Worm (Caenorhabditis elegans): Measurements from ENCODE around the gene ZK688.1.

Gene ZK688.1

DNA sequence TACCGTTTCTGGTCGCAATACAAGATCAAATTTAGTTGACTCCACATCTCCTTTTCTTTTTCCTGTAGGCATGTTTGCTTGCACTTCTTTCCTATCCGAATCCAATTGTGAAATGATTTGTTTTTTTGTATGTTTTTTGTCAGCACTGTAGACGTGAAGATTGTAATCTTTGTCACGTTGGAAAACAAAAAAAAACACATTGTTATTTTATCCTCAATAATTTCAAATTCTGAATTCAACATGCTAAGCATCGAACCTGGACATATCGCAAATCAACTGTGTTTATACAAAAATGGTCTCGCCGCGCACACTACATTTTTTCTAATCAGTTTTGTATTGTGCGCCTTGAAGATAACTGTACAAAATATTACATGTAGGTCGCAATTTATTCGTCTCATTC is 4.1 kb downstream of the ZK688.1 start, which contains the start of gene ZK688.12:
ZK688.12 (minus strand) TSS at position 101 of the 400 bp plus-strand sequence.
- no peak for TF ChIP-seq nhr-237 (tag; optimal IDR thresholded peaks at IDR 0.05)
- TF ChIP-seq nhr-25 (tag; optimal IDR thresholded peaks at IDR 0.05) = no peak
- no peak for TF ChIP-seq nhr-6 (tag; optimal IDR thresholded peaks at IDR 0.05)
- TF ChIP-seq unc-62 (GFP tag; optimal IDR thresholded peaks at IDR 0.05) = no peak
- TF ChIP-seq blmp-1 (tag; optimal IDR thresholded peaks at IDR 0.05; ENCODE audit: insufficient read depth) = no peak
- no peak for TF ChIP-seq peb-1 (tag; optimal IDR thresholded peaks at IDR 0.05)
- TF ChIP-seq aly-2 (tag; optimal IDR thresholded peaks at IDR 0.05) = no peak
- no peak for TF ChIP-seq snpc-4 (tag; optimal IDR thresholded peaks at IDR 0.05)
- TF ChIP-seq dmd-4 (tag; optimal IDR thresholded peaks at IDR 0.05) = no peak
- no peak for TF ChIP-seq nhr-77 (tag; optimal IDR thresholded peaks at IDR 0.05)
- TF ChIP-seq fos-1 (tag; optimal IDR thresholded peaks at IDR 0.05) = no peak
- TF ChIP-seq mdl-1 (tag; optimal IDR thresholded peaks at IDR 0.05) = no peak
- no peak for TF ChIP-seq lsy-2 (tag; optimal IDR thresholded peaks at IDR 0.05)
- TF ChIP-seq unc-55 (GFP tag; optimal IDR thresholded peaks at IDR 0.05) = no peak
- no peak for TF ChIP-seq F13H6.1 (tag; optimal IDR thresholded peaks at IDR 0.05)
- no peak for TF ChIP-seq gmeb-1 (tag; optimal IDR thresholded peaks at IDR 0.05)
- no peak for TF ChIP-seq lin-13 (GFP tag; optimal IDR thresholded peaks at IDR 0.05)
- no peak for TF ChIP-seq zag-1 (tag; optimal IDR thresholded peaks at IDR 0.05)
- TF ChIP-seq nhr-129 (tag; optimal IDR thresholded peaks at IDR 0.05) = no peak

DNA sequence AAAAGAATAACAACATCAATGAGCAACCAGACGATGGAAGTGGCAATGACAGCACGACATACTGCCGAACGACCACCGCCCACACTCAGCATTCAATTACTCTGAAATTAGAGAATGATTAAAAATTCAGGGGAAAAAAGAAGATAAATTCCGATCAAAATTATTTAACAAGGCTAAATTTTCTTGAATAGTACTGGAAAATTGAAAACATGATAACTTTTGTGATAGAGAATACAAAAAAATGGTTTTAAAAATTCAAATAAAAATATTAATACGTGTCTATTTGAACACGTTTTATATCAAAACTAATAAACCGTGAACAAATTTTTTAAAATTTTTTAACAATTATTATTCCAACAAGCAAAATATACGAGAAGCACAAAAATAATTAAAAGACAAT is 8.3 kb downstream of the ZK688.1 start, which contains the start of gene gly-3:
gly-3 (minus strand) TSS at position 101 of the 400 bp plus-strand sequence.
- TF ChIP-seq lin-39 (tag; optimal IDR thresholded peaks at IDR 0.05) (no peak), gmeb-1 (tag; optimal IDR thresholded peaks at IDR 0.05) (no peak), nhr-25 (tag; optimal IDR thresholded peaks at IDR 0.05) (no peak), egl-27 (tag; optimal IDR thresholded peaks at IDR 0.05) (no peak), blmp-1 (tag; optimal IDR thresholded peaks at IDR 0.05; ENCODE audit: insufficient read depth) (no peak)

DNA sequence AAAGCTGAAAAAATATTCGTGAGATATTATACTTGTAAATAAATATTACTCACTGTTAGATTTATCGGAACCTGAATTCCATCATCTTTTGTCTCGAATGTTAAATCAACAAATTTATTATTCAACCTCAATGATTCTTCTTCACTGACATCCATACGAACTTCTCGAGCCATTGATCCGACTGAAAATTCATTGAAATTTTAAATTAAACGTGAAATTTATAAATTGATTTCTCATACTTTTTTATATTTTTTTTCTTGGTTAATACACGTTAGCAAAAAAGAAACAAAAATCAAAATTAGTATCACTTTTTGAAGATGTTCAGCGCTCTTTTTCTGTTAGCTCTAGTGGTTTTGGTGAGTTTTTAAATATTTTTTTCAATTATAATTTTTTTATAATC is 10.5 kb downstream of the ZK688.1 start, which contains the start of gene C29E4.14:
C29E4.14 (plus strand) TSS at position 301 of the 400 bp plus-strand sequence.
- no peak for TF ChIP-seq alr-1 (tag; optimal IDR thresholded peaks at IDR 0.05)
- no peak for TF ChIP-seq nhr-12 (tag; optimal IDR thresholded peaks at IDR 0.05)
- TF ChIP-seq nhr-6 (tag; optimal IDR thresholded peaks at IDR 0.05) = no peak
- no peak for TF ChIP-seq egl-27 (tag; optimal IDR thresholded peaks at IDR 0.05)
- no peak for TF ChIP-seq mbf-1 (tag; optimal IDR thresholded peaks at IDR 0.05)
- TF ChIP-seq nhr-129 (tag; optimal IDR thresholded peaks at IDR 0.05) = no peak
- no peak for TF ChIP-seq aly-2 (tag; optimal IDR thresholded peaks at IDR 0.05)
- TF ChIP-seq elt-3 (tag; optimal IDR thresholded peaks at IDR 0.05) = no peak
- no peak for TF ChIP-seq ceh-16 (tag; optimal IDR thresholded peaks at IDR 0.05)
- no peak for TF ChIP-seq gmeb-1 (tag; optimal IDR thresholded peaks at IDR 0.05)
- no peak for TF ChIP-seq nhr-237 (tag; optimal IDR thresholded peaks at IDR 0.05)
- TF ChIP-seq sem-4 (tag; optimal IDR thresholded peaks at IDR 0.05) = no peak
- TF ChIP-seq nhr-25 (tag; optimal IDR thresholded peaks at IDR 0.05) = no peak
- no peak for TF ChIP-seq unc-55 (GFP tag; optimal IDR thresholded peaks at IDR 0.05)
- no peak for TF ChIP-seq ceh-82 (tag; optimal IDR thresholded peaks at IDR 0.05)
- TF ChIP-seq ztf-4 (tag; optimal IDR thresholded peaks at IDR 0.05) = no peak
- TF ChIP-seq fos-1 (tag; optimal IDR thresholded peaks at IDR 0.05) = no peak
- TF ChIP-seq ztf-11 (tag; optimal IDR thresholded peaks at IDR 0.05) = no peak

DNA sequence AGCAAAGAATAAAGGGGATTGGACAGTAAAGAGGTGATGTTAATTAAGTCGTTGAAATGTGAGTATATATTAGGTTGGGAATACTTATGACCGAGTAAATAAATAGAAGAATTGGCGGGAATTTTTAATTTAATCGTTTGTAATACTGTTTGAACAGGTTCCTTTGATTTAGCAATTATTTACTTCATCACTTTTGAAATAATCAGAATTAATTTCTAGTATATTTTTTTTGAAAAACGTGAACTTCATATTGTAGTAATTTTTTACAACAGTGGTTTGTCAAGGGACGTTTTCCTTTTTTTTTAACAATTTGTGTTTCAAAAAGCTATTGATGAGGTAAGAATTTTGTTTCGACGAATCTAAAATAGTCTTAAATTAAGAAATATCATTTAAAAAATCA is 12.8 kb downstream of the ZK688.1 start, which contains the start of gene C29E4.17:
C29E4.17 (plus strand) TSS at position 301 of the 400 bp plus-strand sequence.
- TF ChIP-seq skn-1 (tag; optimal IDR thresholded peaks at IDR 0.05) (no peak), nhr-6 (tag; optimal IDR thresholded peaks at IDR 0.05) (no peak), nhr-12 (tag; optimal IDR thresholded peaks at IDR 0.05) (no peak), lin-13 (GFP tag; optimal IDR thresholded peaks at IDR 0.05) (no peak), snpc-4 (tag; optimal IDR thresholded peaks at IDR 0.05) (no peak), zag-1 (tag; optimal IDR thresholded peaks at IDR 0.05) (no peak), alr-1 (tag; optimal IDR thresholded peaks at IDR 0.05) (no peak), F13H6.1 (tag; optimal IDR thresholded peaks at IDR 0.05) (no peak), lin-11 (tag; optimal IDR thresholded peaks at IDR 0.05) (no peak), ztf-1 (GFP tag; conservative IDR thresholded peaks at IDR 0.05) (no peak), aly-2 (tag; optimal IDR thresholded peaks at IDR 0.05) (no peak)

DNA sequence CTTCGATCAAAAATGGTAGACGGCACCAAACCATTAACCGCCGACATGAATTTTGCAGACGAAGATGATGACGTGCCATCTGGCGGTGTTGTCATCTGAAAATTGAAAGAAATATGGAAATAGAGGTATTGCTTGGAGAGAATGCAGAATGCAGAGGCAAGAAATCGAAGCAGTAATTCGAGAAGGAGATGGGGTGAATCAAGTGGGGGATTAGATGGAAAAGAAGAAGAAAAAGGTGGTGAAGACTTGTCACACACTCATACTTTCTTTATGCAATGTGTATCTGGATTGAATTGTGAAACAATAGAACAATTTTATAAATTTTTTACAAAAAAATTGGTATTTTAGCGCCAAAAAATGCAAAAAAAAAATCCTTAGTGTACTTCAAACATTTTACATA is 15.5 kb downstream of the ZK688.1 start, which contains the start of gene tag-250:
tag-250 (minus strand) TSS at position 101 of the 400 bp plus-strand sequence.
- TF ChIP-seq zag-1 (tag; optimal IDR thresholded peaks at IDR 0.05) (no peak), nhr-12 (tag; optimal IDR thresholded peaks at IDR 0.05) (no peak), ceh-82 (tag; optimal IDR thresholded peaks at IDR 0.05) (no peak), peb-1 (tag; optimal IDR thresholded peaks at IDR 0.05) (no peak), mdl-1 (tag; optimal IDR thresholded peaks at IDR 0.05) (no peak), nhr-129 (tag; optimal IDR thresholded peaks at IDR 0.05) (no peak), crh-2 (tag; optimal IDR thresholded peaks at IDR 0.05) (no peak)

All from whole organism, L2 larva.